Fruit fly (Drosophila melanogaster) whole organism, adult: ENCODE results near the gene CG46306.

Source experiments
- Hr96 ChIP-seq: fragments of 200-800 bp; sonication (Bioruptor generic); optimal IDR thresholded peaks from 2 replicates; lab custom pipeline; 2016; ENCODE audit warnings: missing biosample characterization, missing genetic modification characterization
- bab1 ChIP-seq: fragments of 200-800 bp; sonication (Bioruptor generic); optimal IDR thresholded peaks from 3 replicates; lab custom pipeline; 2019; ENCODE audit warnings: missing biosample characterization, mild to moderate bottlenecking, missing genetic modification characterization, moderate library complexity

- TF ChIP-seq Hr96 (GFP tag; lab: Kevin White, UChicago) (no peak), bab1 (GFP tag; lab: Kevin White, UChicago) (no peak)
Observed at dm6 chrX:16798166-16798565, 37.2 kb downstream of the CG46306 start.
